Worm (Caenorhabditis elegans) whole organism, L1 larva: ENCODE results near the gene hsd-2.
A peak's percentile ranks its signal among the peaks of the same experiment; 100 is the strongest.

Experiments used
- aha-1 ChIP-seq: fragments of 150-350 bp; optimal IDR thresholded peaks from 2 replicates; lab custom pipeline; 2014; ENCODE audit warnings: missing biosample characterization, missing genetic modification characterization
- aly-2 ChIP-seq: fragments of 150-350 bp; optimal IDR thresholded peaks from 2 replicates; lab custom pipeline; 2014; ENCODE audit warnings: missing biosample characterization, missing genetic modification characterization
- ama-1 ChIP-seq: fragments of 150-350 bp; optimal IDR thresholded peaks from 2 replicates; lab custom pipeline; 2014
- ceh-63 ChIP-seq: fragments of 200-800 bp; sonication (Bioruptor generic); optimal IDR thresholded peaks from 2 replicates; lab custom pipeline; 2018; ENCODE audit warnings: mild to moderate bottlenecking, missing genetic modification characterization, missing compliant biosample characterization
- ceh-82 ChIP-seq, 3 experiments: fragments of 150-350 bp in 1 of 3; sonication (generic microtip) in 2 of 3; optimal IDR thresholded peaks; 2 replicates each; lab custom pipeline; 2014 to 2017; ENCODE audit warnings: missing biosample characterization in 3 of 3, missing genetic modification characterization in 3 of 3
- dpl-1 ChIP-seq, 3 experiments: fragments of 150-350 bp in 2 of 3; sonication (generic microtip) in 1 of 3; optimal IDR thresholded peaks; 2 replicates each; lab custom pipeline; 2014 to 2017; ENCODE audit warnings: missing biosample characterization in 3 of 3, missing genetic modification characterization in 3 of 3, missing genetic modification reagents in 3 of 3
- dsc-1 ChIP-seq: sonication (generic microtip); optimal IDR thresholded peaks from 2 replicates; lab custom pipeline; 2016; ENCODE audit warnings: mild to moderate bottlenecking, missing genetic modification characterization, missing compliant biosample characterization
- efl-1 ChIP-seq, 4 experiments: fragments of 150-350 bp; optimal IDR thresholded peaks in 3 of 4; peaks in 1 of 4; 1 replicate in 1 of 4; 2 replicates in 3 of 4; lab custom pipeline; 2014; ENCODE audit warnings: missing biosample characterization in 2 of 4, missing genetic modification characterization in 2 of 4, missing genetic modification reagents in 2 of 4
- efl-3 ChIP-seq: fragments of 200-800 bp; sonication (Bioruptor generic); optimal IDR thresholded peaks from 2 replicates; lab custom pipeline; 2018; ENCODE audit warnings: mild to moderate bottlenecking, missing genetic modification characterization, missing compliant biosample characterization
- egl-13 ChIP-seq: sonication (generic microtip); optimal IDR thresholded peaks from 2 replicates; lab custom pipeline; 2016; ENCODE audit warnings: missing genotype, missing genetic modification reagents, missing genetic modification characterization, missing compliant biosample characterization
- elt-2 ChIP-seq: sonication (generic microtip); optimal IDR thresholded peaks from 2 replicates; lab custom pipeline; 2016; ENCODE audit warnings: missing genetic modification characterization, mild to moderate bottlenecking, inconsistent platforms, missing compliant biosample characterization, missing genetic modification reagents
- fkh-4 ChIP-seq: sonication (generic microtip); optimal IDR thresholded peaks from 2 replicates; lab custom pipeline; 2016; ENCODE audit warnings: missing compliant biosample characterization, missing genetic modification characterization, borderline replicate concordance
- irx-1 ChIP-seq: sonication (generic microtip); optimal IDR thresholded peaks from 2 replicates; lab custom pipeline; 2016; ENCODE audit warnings: missing genetic modification characterization, missing compliant biosample characterization
- isw-1 ChIP-seq: fragments of 200-800 bp; sonication (Bioruptor generic); IDR thresholded peaks from 2 replicates; pipeline ENCODE4 v1.3.6; 2022; ENCODE audit warnings: missing genetic modification characterization, missing compliant biosample characterization
- lin-13 ChIP-seq: fragments of 150-350 bp; optimal IDR thresholded peaks from 2 replicates; lab custom pipeline; 2014; ENCODE audit warnings: missing biosample characterization, missing genetic modification reagents, missing genetic modification characterization
- lin-14 ChIP-seq: fragments of 200-800 bp; sonication (Bioruptor generic); optimal IDR thresholded peaks from 2 replicates; lab custom pipeline; 2018; ENCODE audit warnings: mild to moderate bottlenecking, missing genetic modification characterization, moderate library complexity, missing compliant biosample characterization
- lin-35 ChIP-seq, 2 experiments: fragments of 150-350 bp; optimal IDR thresholded peaks; 2 replicates each; lab custom pipeline; 2014; ENCODE audit warnings: missing biosample characterization in 2 of 2, missing genetic modification characterization in 2 of 2, missing genetic modification reagents in 2 of 2
- lin-39 ChIP-seq: fragments of 150-350 bp; optimal IDR thresholded peaks from 2 replicates; lab custom pipeline; 2014; ENCODE audit warnings: missing biosample characterization, missing genetic modification reagents, missing genetic modification characterization
- lir-3 ChIP-seq: sonication (generic microtip); optimal IDR thresholded peaks from 2 replicates; lab custom pipeline; 2016; ENCODE audit warnings: mild to moderate bottlenecking, missing genetic modification characterization, moderate library complexity, missing compliant biosample characterization; ENCODE audit not compliant: poor library complexity
- lsy-2 ChIP-seq, 2 experiments: fragments of 150-350 bp; optimal IDR thresholded peaks; 2 replicates each; lab custom pipeline; 2014; ENCODE audit warnings: missing biosample characterization in 2 of 2, missing genetic modification characterization in 2 of 2
- nhr-11 ChIP-seq: fragments of 150-350 bp; optimal IDR thresholded peaks from 2 replicates; lab custom pipeline; 2014; ENCODE audit warnings: missing biosample characterization, missing genetic modification characterization
- nhr-19 ChIP-seq: fragments of 200-800 bp; sonication (Bioruptor generic); conservative IDR thresholded peaks from 2 replicates; pipeline ENCODE4 v1.3.6; 2022; ENCODE audit warnings: missing genetic modification characterization, missing compliant biosample characterization
- nhr-20 ChIP-seq: sonication (generic microtip); optimal IDR thresholded peaks from 2 replicates; lab custom pipeline; 2016; ENCODE audit warnings: mild to moderate bottlenecking, missing genetic modification characterization, missing compliant biosample characterization
- nhr-47 ChIP-seq: sonication (generic microtip); optimal IDR thresholded peaks from 2 replicates; lab custom pipeline; 2016; ENCODE audit warnings: mild to moderate bottlenecking, missing genetic modification characterization, moderate library complexity, missing compliant biosample characterization
- nhr-71 ChIP-seq: sonication (generic microtip); optimal IDR thresholded peaks from 2 replicates; lab custom pipeline; 2016; ENCODE audit warnings: mild to moderate bottlenecking, missing genetic modification characterization, moderate library complexity, missing compliant biosample characterization
- nhr-76 ChIP-seq: sonication (generic microtip); optimal IDR thresholded peaks from 2 replicates; lab custom pipeline; 2017; ENCODE audit warnings: missing biosample characterization, missing genetic modification characterization
- nhr-77 ChIP-seq: fragments of 150-350 bp; optimal IDR thresholded peaks from 2 replicates; lab custom pipeline; 2014; ENCODE audit warnings: missing biosample characterization, missing genetic modification characterization
- nhr-85 ChIP-seq: sonication (generic microtip); peaks from one replicate; lab custom pipeline; 2016; ENCODE audit warnings: missing genetic modification characterization, inconsistent platforms, missing compliant biosample characterization
- pag-3 ChIP-seq: sonication (generic microtip); optimal IDR thresholded peaks from 2 replicates; lab custom pipeline; 2017; ENCODE audit warnings: missing genetic modification characterization, mild to moderate bottlenecking, missing compliant biosample characterization, antibody characterized with exemption, borderline replicate concordance; ENCODE audit not compliant: insufficient read depth
- rnt-1 ChIP-seq: sonication (generic microtip); optimal IDR thresholded peaks from 2 replicates; lab custom pipeline; 2016; ENCODE audit warnings: mild to moderate bottlenecking, missing genetic modification characterization, moderate library complexity, missing compliant biosample characterization
- snpc-4 ChIP-seq: fragments of 150-350 bp; optimal IDR thresholded peaks from 2 replicates; lab custom pipeline; 2014; ENCODE audit warnings: missing biosample characterization, missing genetic modification characterization
- snu-23 ChIP-seq: sonication (generic microtip); optimal IDR thresholded peaks from 2 replicates; lab custom pipeline; 2016; ENCODE audit warnings: missing genetic modification characterization, missing compliant biosample characterization
- sptf-1 ChIP-seq: fragments of 150-350 bp; optimal IDR thresholded peaks from 2 replicates; lab custom pipeline; 2014; ENCODE audit warnings: missing biosample characterization, missing genetic modification characterization
- sup-37 ChIP-seq: fragments of 200-800 bp; sonication (Bioruptor generic); optimal IDR thresholded peaks from 2 replicates; lab custom pipeline; 2018; ENCODE audit warnings: mild to moderate bottlenecking, missing genetic modification characterization, missing compliant biosample characterization
- swsn-7 ChIP-seq: sonication (generic microtip); optimal IDR thresholded peaks from 2 replicates; lab custom pipeline; 2016; ENCODE audit warnings: missing genetic modification characterization, missing compliant biosample characterization
- tbx-2 ChIP-seq: sonication (generic microtip); optimal IDR thresholded peaks from 2 replicates; lab custom pipeline; 2016; ENCODE audit warnings: missing genetic modification characterization, missing compliant biosample characterization
- tlp-1 ChIP-seq: fragments of 150-350 bp; optimal IDR thresholded peaks from 2 replicates; lab custom pipeline; 2014; ENCODE audit warnings: missing biosample characterization, missing genetic modification characterization
- unc-130 ChIP-seq: fragments of 150-350 bp; optimal IDR thresholded peaks from 2 replicates; lab custom pipeline; 2017; ENCODE audit warnings: missing biosample characterization, missing genetic modification characterization, inconsistent platforms
- vab-15 ChIP-seq: sonication (generic microtip); optimal IDR thresholded peaks from 2 replicates; lab custom pipeline; 2017; ENCODE audit warnings: missing genotype, mild to moderate bottlenecking, missing genetic modification characterization, missing compliant biosample characterization
- xbp-1 ChIP-seq: sonication (generic microtip); optimal IDR thresholded peaks from 2 replicates; lab custom pipeline; 2016; ENCODE audit warnings: missing genetic modification characterization, missing compliant biosample characterization
- zip-4 ChIP-seq: fragments of 200-800 bp; sonication (Bioruptor generic); optimal IDR thresholded peaks from 2 replicates; lab custom pipeline; 2018; ENCODE audit warnings: mild to moderate bottlenecking, missing genetic modification characterization, moderate library complexity, missing compliant biosample characterization
- ztf-4 ChIP-seq: fragments of 150-350 bp; optimal IDR thresholded peaks from 2 replicates; lab custom pipeline; 2014; ENCODE audit warnings: missing biosample characterization, missing genetic modification characterization

hsd-2 gene

ce11 chrX:5004940-5005339 is at the start of gene hsd-2:
TSS of gene hsd-2 (plus strand) at chrX:5005240.
- TF ChIP-seq aly-2 (tag; lab: Kevin White, UChicago) (no peak), efl-1 (optimal IDR thresholded peaks at IDR 0.05; lab: Kevin White, UChicago) (no peak), efl-1 (GFP tag; optimal IDR thresholded peaks at IDR 0.05 in 1 of 2; lab: Kevin White, UChicago) (peak in 1 of 2 experiments; percentile 56), dpl-1 (GFP tag; optimal IDR thresholded peaks at IDR 0.05; lab: Kevin White, UChicago) (no peak)

ce11 chrX:4957259-4957658 is 47.8 kb upstream of the hsd-2 start, which contains the start of gene M03F4.4:
TSS of gene M03F4.4 (minus strand) at chrX:4957418.
- TF ChIP-seq lin-13 (no peak), lin-14 (GFP tag; lab: Kevin White, UChicago) (peak; percentile 87), vab-15 (no peak), tlp-1 (tag; lab: Kevin White, UChicago) (no peak), lsy-2 (tag; optimal IDR thresholded peaks at IDR 0.05; lab: Kevin White, UChicago) (peak; percentile 56 to 64), tbx-2 (tag; lab: Kevin White, UChicago) (peak; percentile 79), egl-13 (tag; lab: Kevin White, UChicago) (no peak), nhr-77 (tag; lab: Kevin White, UChicago) (peak; percentile 62), lin-39 (peak; percentile 46), nhr-20 (tag; lab: Kevin White, UChicago) (peak; percentile 79), nhr-47 (tag; lab: Kevin White, UChicago) (peak; percentile 53), xbp-1 (tag; lab: Kevin White, UChicago) (peak; percentile 62), fkh-4 (tag; lab: Kevin White, UChicago) (peak; percentile 61), rnt-1 (tag; lab: Kevin White, UChicago) (peak; percentile 93), efl-1 (optimal IDR thresholded peaks at IDR 0.05; lab: Kevin White, UChicago) (peak in 1 of 2 experiments; percentile 14), efl-1 (GFP tag; optimal IDR thresholded peaks at IDR 0.05 in 1 of 2; lab: Kevin White, UChicago) (peak in 1 of 2 experiments; percentile 75), nhr-19 (GFP tag; lab: Robert Waterston, UW) (peak; percentile 87), aha-1 (tag; lab: Kevin White, UChicago) (no peak), nhr-76 (no peak), irx-1 (no peak), nhr-85 (no peak), lir-3 (peak; percentile 55), dpl-1 (GFP tag; optimal IDR thresholded peaks at IDR 0.05; lab: Kevin White, UChicago) (no peak), snpc-4 (tag; lab: Kevin White, UChicago) (no peak), sup-37 (GFP tag; lab: Kevin White, UChicago) (peak; percentile 65), unc-130 (tag; lab: Kevin White, UChicago) (peak; percentile 58), ztf-4 (tag; lab: Kevin White, UChicago) (peak; percentile 34), aly-2 (tag; lab: Kevin White, UChicago) (no peak), dsc-1 (tag; lab: Kevin White, UChicago) (peak; percentile 77), sptf-1 (no peak), isw-1 (GFP tag; lab: Robert Waterston, UW) (no peak), pag-3 (peak; percentile 99), swsn-7 (tag; lab: Kevin White, UChicago) (peak; percentile 71), ceh-63 (GFP tag; lab: Kevin White, UChicago) (no peak), snu-23 (GFP tag; lab: Kevin White, UChicago) (peak; percentile 70), efl-3 (GFP tag; lab: Kevin White, UChicago) (no peak), nhr-71 (tag; lab: Kevin White, UChicago) (peak; percentile 94), ama-1 (lab: Kevin White, UChicago) (no peak), zip-4 (no peak), lin-35 (GFP tag; optimal IDR thresholded peaks at IDR 0.05; lab: Kevin White, UChicago) (peak in 1 of 2 experiments; percentile 15), elt-2 (no peak), ceh-82 (tag; optimal IDR thresholded peaks at IDR 0.05; lab: Kevin White, UChicago) (peak in 1 of 3 experiments; percentile 29), nhr-11 (tag; lab: Kevin White, UChicago) (peak; percentile 40)
